Worm (Caenorhabditis elegans) whole organism, young adult: Measurements from ENCODE around the gene Y58A7A.1.

Experiments used
- C17E4.6 ChIP-seq: fragments of 200-800 bp; sonication (Bioruptor generic); IDR thresholded peaks from 2 replicates; pipeline ENCODE4 v1.3.6; 2022; ENCODE audit warnings: missing genetic modification reagents, missing genetic modification characterization, missing compliant biosample characterization
- F57A8.1 ChIP-seq: fragments of 200-800 bp; sonication (Bioruptor generic); optimal IDR thresholded peaks from 2 replicates; lab custom pipeline; 2018; ENCODE audit warnings: mild to moderate bottlenecking, missing genetic modification characterization, moderate library complexity, missing compliant biosample characterization
- efl-1 ChIP-seq: fragments of 150-350 bp; optimal IDR thresholded peaks from 2 replicates; lab custom pipeline; 2014; ENCODE audit warnings: missing biosample characterization, missing genetic modification reagents, missing genetic modification characterization
- hlh-12 ChIP-seq: sonication (generic microtip); optimal IDR thresholded peaks from 2 replicates; lab custom pipeline; 2016; ENCODE audit warnings: missing genetic modification characterization, missing compliant biosample characterization
- lin-40 ChIP-seq: sonication (generic microtip); optimal IDR thresholded peaks from 2 replicates; lab custom pipeline; 2016; ENCODE audit warnings: missing genetic modification characterization, mild to moderate bottlenecking, missing compliant biosample characterization, missing genotype, missing genetic modification reagents
- mcd-1 ChIP-seq: fragments of 200-800 bp; sonication (Bioruptor generic); IDR thresholded peaks from 2 replicates; pipeline ENCODE4 v1.3.6; 2022; ENCODE audit warnings: missing genetic modification reagents, missing genetic modification characterization, missing compliant biosample characterization
- mel-28 ChIP-seq: sonication (generic microtip); optimal IDR thresholded peaks from 2 replicates; lab custom pipeline; 2016; ENCODE audit warnings: borderline replicate concordance, mild to moderate bottlenecking, missing genetic modification characterization, missing compliant biosample characterization
- unc-62 ChIP-seq: fragments of 150-350 bp; optimal IDR thresholded peaks from 2 replicates; lab custom pipeline; 2014; ENCODE audit warnings: missing biosample characterization, missing genetic modification reagents, missing genetic modification characterization
- ztf-6 ChIP-seq: fragments of 200-800 bp; sonication (Bioruptor generic); IDR thresholded peaks from 2 replicates; pipeline ENCODE4 v1.3.6; 2022; ENCODE audit warnings: missing genetic modification reagents, missing genetic modification characterization, missing compliant biosample characterization

DNA sequence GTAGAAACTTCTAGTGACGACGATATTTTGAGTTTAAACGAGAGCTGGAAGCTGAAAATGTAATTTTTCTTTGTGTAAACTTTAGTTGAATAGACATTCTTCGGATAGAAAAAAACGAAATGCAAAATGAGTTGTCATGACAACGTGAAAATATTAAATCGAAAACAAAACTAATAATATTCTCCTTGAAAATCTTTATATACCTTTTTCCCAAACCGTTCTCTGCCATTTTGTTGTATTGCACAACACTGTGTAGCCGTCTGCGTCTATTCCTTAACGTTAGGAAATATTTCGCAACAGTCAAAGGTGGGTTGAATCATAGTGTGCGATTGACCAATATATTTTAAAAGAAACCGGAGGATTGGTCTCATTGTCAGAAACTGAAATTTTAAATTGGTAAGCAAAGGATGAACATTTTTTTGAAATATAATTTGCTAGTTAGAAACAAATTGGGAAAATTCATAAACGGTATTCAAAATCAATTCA, 11.6 kb upstream of the Y58A7A.1 start, which contains the start of gene Y58A7A.3:
- TF ChIP-seq mel-28 (no peak), unc-62 (GFP tag; lab: Kevin White, UChicago) (no peak), hlh-12 (tag; lab: Kevin White, UChicago) (no peak), C17E4.6 (GFP tag; lab: Robert Waterston, UW) (no peak), lin-40 (tag; lab: Kevin White, UChicago) (peak; percentile 8), ztf-6 (no peak), mcd-1 (GFP tag; lab: Robert Waterston, UW) (no peak), efl-1 (GFP tag; lab: Kevin White, UChicago) (no peak), F57A8.1 (GFP tag; lab: Kevin White, UChicago) (no peak)
